Fruit fly (Drosophila melanogaster) whole organism, embryonic: ENCODE results near the gene Fdx1.

Experiments used
- Abd-B ChIP-seq: fragments of 200-800 bp; sonication (Bioruptor generic); optimal IDR thresholded peaks from 2 replicates; lab custom pipeline; 2018; ENCODE audit warnings: missing biosample characterization, mild to moderate bottlenecking, missing genetic modification characterization, moderate library complexity
- CG10147 ChIP-seq: fragments of 200-800 bp; sonication (Bioruptor generic); optimal IDR thresholded peaks from 2 replicates; lab custom pipeline; 2019; ENCODE audit warnings: missing biosample characterization, mild to moderate bottlenecking, missing genetic modification characterization, moderate library complexity
- CG10209 ChIP-seq: fragments of 200-800 bp; sonication (Bioruptor generic); optimal IDR thresholded peaks from 3 replicates; lab custom pipeline; 2017; ENCODE audit warnings: missing biosample characterization, mild to moderate bottlenecking, missing genetic modification characterization, missing genetic modification reagents
- CG11093 ChIP-seq: fragments of 200-800 bp; sonication (Bioruptor generic); IDR thresholded peaks from 3 replicates; pipeline ENCODE4 v1.3.6; 2022; ENCODE audit warnings: missing biosample characterization, missing genetic modification characterization
- CG11504 ChIP-seq: fragments of 200-800 bp; sonication (Bioruptor generic); optimal IDR thresholded peaks from 3 replicates; lab custom pipeline; 2019; ENCODE audit warnings: missing biosample characterization, mild to moderate bottlenecking, missing genetic modification characterization, moderate library complexity
- CG12299 ChIP-seq: fragments of 200-800 bp; sonication (Bioruptor generic); optimal IDR thresholded peaks from 2 replicates; lab custom pipeline; 2018; ENCODE audit warnings: missing biosample characterization, mild to moderate bottlenecking, missing genetic modification characterization
- CG12769 ChIP-seq: fragments of 200-800 bp; sonication (Bioruptor generic); optimal IDR thresholded peaks from 2 replicates; lab custom pipeline; 2019; ENCODE audit warnings: missing biosample characterization, mild to moderate bottlenecking, missing genetic modification characterization, moderate library complexity
- CG12942 ChIP-seq: fragments of 200-800 bp; sonication (Bioruptor generic); optimal IDR thresholded peaks from 3 replicates; lab custom pipeline; 2016; ENCODE audit warnings: missing biosample characterization, missing genetic modification characterization
- CG13123 ChIP-seq: fragments of 200-800 bp; sonication (Bioruptor generic); optimal IDR thresholded peaks from 2 replicates; lab custom pipeline; 2016; ENCODE audit warnings: missing biosample characterization, missing genetic modification characterization
- CG13287 ChIP-seq: fragments of 200-800 bp; sonication (Bioruptor generic); IDR thresholded peaks from 2 replicates; pipeline ENCODE4 v1.3.6; 2022; ENCODE audit warnings: missing biosample characterization, missing genetic modification characterization; ENCODE audit not compliant: partially characterized antibody
- CG15479 ChIP-seq: fragments of 200-800 bp; sonication (Bioruptor generic); optimal IDR thresholded peaks from 3 replicates; lab custom pipeline; 2019; ENCODE audit warnings: missing biosample characterization, mild to moderate bottlenecking, missing genetic modification characterization, moderate library complexity
- CG16813 ChIP-seq: fragments of 200-800 bp; sonication (Bioruptor generic); IDR thresholded peaks from 3 replicates; pipeline ENCODE4 v1.3.6; 2022; ENCODE audit warnings: missing biosample characterization, missing genetic modification characterization; ENCODE audit not compliant: partially characterized antibody
- CG43689 ChIP-seq: fragments of 200-800 bp; sonication (Bioruptor generic); IDR thresholded peaks from 2 replicates; pipeline ENCODE4 v1.3.6; 2022; ENCODE audit warnings: missing biosample characterization, missing genetic modification characterization
- CG4730 ChIP-seq: fragments of 200-800 bp; sonication (Bioruptor generic); IDR thresholded peaks from 2 replicates; pipeline ENCODE4 v1.3.6; 2022; ENCODE audit warnings: missing biosample characterization, missing genetic modification characterization
- CG5245 ChIP-seq: fragments of 200-800 bp; sonication (Bioruptor generic); optimal IDR thresholded peaks from 3 replicates; lab custom pipeline; 2016; ENCODE audit warnings: missing biosample characterization, missing genetic modification characterization
- CG6254 ChIP-seq: fragments of 200-800 bp; sonication (Bioruptor generic); optimal IDR thresholded peaks from 3 replicates; lab custom pipeline; 2017; ENCODE audit warnings: mild to moderate bottlenecking, missing biosample characterization, missing genetic modification reagents, missing genetic modification characterization
- CG7372 ChIP-seq: fragments of 200-800 bp; sonication (Bioruptor generic); IDR thresholded peaks from 2 replicates; pipeline ENCODE4 v1.3.6; 2022; ENCODE audit warnings: missing biosample characterization, missing genetic modification characterization
- CG8359 ChIP-seq: fragments of 200-800 bp; sonication (Bioruptor generic); optimal IDR thresholded peaks from 2 replicates; lab custom pipeline; 2017; ENCODE audit warnings: missing biosample characterization, mild to moderate bottlenecking, missing genetic modification characterization, borderline replicate concordance
- Dll ChIP-seq: fragments of 200-800 bp; sonication (Bioruptor generic); IDR thresholded peaks from 4 replicates; pipeline ENCODE4 v1.3.6; 2022; ENCODE audit warnings: missing biosample characterization, missing genetic modification characterization; ENCODE audit not compliant: partially characterized antibody
- Dref ChIP-seq: fragments of 200-800 bp; sonication (Bioruptor generic); IDR thresholded peaks from 2 replicates; pipeline ENCODE4 v1.3.6; 2022; ENCODE audit warnings: missing biosample characterization, missing genetic modification characterization
- E2f1 ChIP-seq: fragments of 200-800 bp; sonication (Bioruptor generic); IDR thresholded peaks from 2 replicates; pipeline ENCODE4 v1.3.6; 2022; ENCODE audit warnings: missing biosample characterization, missing genetic modification characterization
- Hmr ChIP-seq: fragments of 200-800 bp; sonication (Bioruptor generic); optimal IDR thresholded peaks from 3 replicates; lab custom pipeline; 2017; ENCODE audit warnings: mild to moderate bottlenecking, missing biosample characterization, missing genetic modification reagents, missing genetic modification characterization
- Hr39 ChIP-seq: fragments of >200 bp; optimal IDR thresholded peaks from 2 replicates; lab custom pipeline; 2017
- Hr51 ChIP-seq, 2 experiments: fragments of 200-800 bp; sonication (Bioruptor generic); optimal IDR thresholded peaks; 2 replicates in 1 of 2; 3 replicates in 1 of 2; lab custom pipeline; 2016 to 2018; ENCODE audit warnings: missing biosample characterization in 2 of 2, missing genetic modification characterization in 2 of 2, mild to moderate bottlenecking in 1 of 2, moderate library complexity in 1 of 2
- Mad ChIP-seq: fragments of 200-800 bp; sonication (Bioruptor generic); optimal IDR thresholded peaks from 2 replicates; lab custom pipeline; 2016; ENCODE audit warnings: missing biosample characterization, missing genetic modification characterization
- NC2β ChIP-seq: fragments of 200-800 bp; sonication (Bioruptor generic); optimal IDR thresholded peaks from 2 replicates; lab custom pipeline; 2016; ENCODE audit warnings: missing biosample characterization, missing genetic modification characterization
- Neu2 ChIP-seq: fragments of 200-800 bp; sonication (Bioruptor generic); optimal IDR thresholded peaks from 3 replicates; lab custom pipeline; 2016; ENCODE audit warnings: missing biosample characterization, missing genetic modification characterization, borderline replicate concordance
- Nf-YA ChIP-seq: fragments of 200-800 bp; sonication (Bioruptor generic); IDR thresholded peaks from 2 replicates; pipeline ENCODE4 v1.3.6; 2022; ENCODE audit warnings: missing biosample characterization, missing genetic modification characterization
- Scr ChIP-seq: fragments of 200-800 bp; sonication (Bioruptor generic); IDR thresholded peaks from 2 replicates; pipeline ENCODE4 v1.3.6; 2022; ENCODE audit warnings: missing biosample characterization, missing genetic modification characterization; ENCODE audit not compliant: partially characterized antibody
- Sry-δ ChIP-seq: fragments of 200-800 bp; sonication (Bioruptor generic); optimal IDR thresholded peaks from 2 replicates; lab custom pipeline; 2016; ENCODE audit warnings: missing biosample characterization, missing genetic modification characterization
- Trl ChIP-seq, 3 experiments: fragments of >200 bp in 2 of 3; fragments of 200-800 bp in 1 of 3; sonication (Bioruptor generic) in 1 of 3; optimal IDR thresholded peaks; 2 replicates in 1 of 3; 3 replicates in 2 of 3; lab custom pipeline; 2016 to 2017; ENCODE audit warnings: missing biosample characterization in 1 of 3, missing genetic modification characterization in 1 of 3
- Usf ChIP-seq: fragments of 200-800 bp; sonication (Bioruptor generic); optimal IDR thresholded peaks from 2 replicates; lab custom pipeline; 2017; ENCODE audit warnings: missing genotype, missing biosample characterization, missing genetic modification characterization
- abd-A ChIP-seq: fragments of 200-800 bp; sonication (Bioruptor generic); optimal IDR thresholded peaks from 3 replicates; lab custom pipeline; 2019; ENCODE audit warnings: missing biosample characterization, mild to moderate bottlenecking, missing genetic modification characterization, moderate library complexity
- bab2 ChIP-seq: fragments of 200-800 bp; sonication (Bioruptor generic); optimal IDR thresholded peaks from 2 replicates; lab custom pipeline; 2016; ENCODE audit warnings: missing biosample characterization, missing genetic modification characterization
- cato ChIP-seq: fragments of 200-800 bp; sonication (Bioruptor generic); optimal IDR thresholded peaks from 2 replicates; lab custom pipeline; 2016; ENCODE audit warnings: missing biosample characterization, missing genetic modification characterization, borderline replicate concordance
- dysf ChIP-seq: fragments of 200-800 bp; sonication (Bioruptor generic); IDR thresholded peaks from 3 replicates; pipeline ENCODE4 v1.3.6; 2022; ENCODE audit warnings: missing biosample characterization, missing genetic modification characterization
- h ChIP-seq: fragments of >200 bp; optimal IDR thresholded peaks from 2 replicates; lab custom pipeline; 2017
- lab ChIP-seq: fragments of 200-800 bp; sonication (Bioruptor generic); optimal IDR thresholded peaks from 3 replicates; lab custom pipeline; 2017; ENCODE audit warnings: missing biosample characterization, missing genetic modification characterization, mild to moderate bottlenecking, moderate library complexity, missing genetic modification reagents
- mld ChIP-seq: fragments of 200-800 bp; sonication (Bioruptor generic); IDR thresholded peaks from 3 replicates; pipeline ENCODE4 v1.3.6; 2022; ENCODE audit warnings: missing biosample characterization, missing genetic modification characterization; ENCODE audit not compliant: partially characterized antibody
- odd ChIP-seq: fragments of 200-800 bp; sonication (Bioruptor generic); optimal IDR thresholded peaks from 2 replicates; lab custom pipeline; 2017; ENCODE audit warnings: missing biosample characterization, mild to moderate bottlenecking, missing genetic modification characterization
- p53 ChIP-seq: fragments of 200-800 bp; sonication (Bioruptor generic); optimal IDR thresholded peaks from 2 replicates; lab custom pipeline; 2016; ENCODE audit warnings: missing biosample characterization, missing genetic modification characterization
- pan ChIP-seq, 4 experiments: fragments of >200 bp in 3 of 4; fragments of 200-800 bp in 1 of 4; sonication (Bioruptor generic) in 1 of 4; optimal IDR thresholded peaks in 3 of 4; IDR thresholded peaks in 1 of 4; 2 replicates each; pipeline versions ENCODE4 v1.3.6 to Lab custom; 2017 to 2022; ENCODE audit warnings: missing biosample characterization in 2 of 4, missing genetic modification characterization in 2 of 4, mixed read lengths in 1 of 4
- peb ChIP-seq: fragments of 200-800 bp; sonication (Bioruptor generic); IDR thresholded peaks from 2 replicates; pipeline ENCODE4 v1.3.6; 2022; ENCODE audit warnings: missing biosample characterization, missing genetic modification characterization
- scrt ChIP-seq: fragments of 200-800 bp; sonication (Bioruptor generic); optimal IDR thresholded peaks from 2 replicates; lab custom pipeline; 2018; ENCODE audit warnings: missing biosample characterization, mild to moderate bottlenecking, missing genetic modification characterization, moderate library complexity
- seq ChIP-seq: fragments of 200-800 bp; sonication (Bioruptor generic); IDR thresholded peaks from 2 replicates; pipeline ENCODE4 v1.3.6; 2022; ENCODE audit warnings: missing biosample characterization, missing genetic modification characterization
- slbo ChIP-seq: fragments of 200-800 bp; sonication (Bioruptor generic); IDR thresholded peaks from 2 replicates; pipeline ENCODE4 v1.3.6; 2022; ENCODE audit warnings: missing biosample characterization, missing genetic modification characterization
- ssp ChIP-seq: fragments of 200-800 bp; sonication (Bioruptor generic); IDR thresholded peaks from 2 replicates; pipeline ENCODE4 v1.3.6; 2022; ENCODE audit warnings: missing biosample characterization, missing genetic modification characterization
- wdn ChIP-seq: fragments of 200-800 bp; sonication (Bioruptor generic); IDR thresholded peaks from 2 replicates; pipeline ENCODE4 v1.3.6; 2022; ENCODE audit warnings: missing biosample characterization, missing genetic modification characterization

Fdx1 gene

DNA sequence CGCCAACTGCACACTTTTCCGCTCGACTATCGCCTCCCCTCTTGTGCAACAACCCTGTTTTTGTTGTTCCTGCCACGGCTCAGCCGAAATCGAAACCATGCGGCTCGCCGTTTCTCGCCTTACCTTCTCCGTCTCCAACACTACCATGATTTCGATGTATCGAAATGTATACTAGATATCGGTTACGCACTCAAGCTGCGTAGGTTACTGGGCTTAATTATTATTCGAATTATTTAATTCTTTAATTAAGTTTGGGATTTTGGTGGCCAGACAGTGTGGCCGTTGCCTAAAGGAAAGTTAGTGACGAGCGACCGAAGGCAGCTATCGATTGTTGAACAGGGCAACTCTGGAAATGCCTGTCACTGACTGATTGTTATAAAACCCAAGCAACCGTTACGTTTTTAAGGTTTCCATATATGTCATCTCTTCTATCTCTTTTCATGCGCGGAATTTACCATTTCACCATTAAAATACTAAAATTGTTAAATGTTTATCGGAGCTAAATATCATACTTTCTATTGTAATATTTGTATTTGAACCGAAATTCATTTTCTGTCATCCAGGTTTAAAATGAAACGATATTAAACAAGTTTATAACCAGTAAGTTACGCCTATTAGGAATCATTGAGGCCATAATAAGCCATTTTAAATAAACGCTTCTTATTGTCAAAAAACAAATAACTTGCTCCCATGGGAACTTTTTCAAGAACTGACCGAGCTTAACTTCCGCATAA lies 31.3 kb upstream of the Fdx1 start, which contains the start of gene eIF4E1 (continued):
- no peak for TF ChIP-seq CG43689 (GFP tag; lab: Robert Waterston, UW)
- TF ChIP-seq p53, result no peak
- no peak for TF ChIP-seq wdn (GFP tag; lab: Robert Waterston, UW)
- peak; percentile 68 for TF ChIP-seq mld (GFP tag; lab: Robert Waterston, UW)
- peak; percentile 80 for TF ChIP-seq CG13287 (GFP tag; lab: Robert Waterston, UW)
- peak in 1 of 2 experiments; percentile 74 for TF ChIP-seq Trl (optimal IDR thresholded peaks at IDR 0.05; lab: Kevin White, UChicago)
- no peak for TF ChIP-seq Trl (GFP tag; optimal IDR thresholded peaks at IDR 0.05; lab: Kevin White, UChicago)
- TF ChIP-seq seq, result no peak
- TF ChIP-seq Nf-YA, result 0 out of 2 replicates have a peak, but pooled peaks have one; percentile 5
- no peak for TF ChIP-seq CG7372 (GFP tag; lab: Robert Waterston, UW)
- no peak for TF ChIP-seq E2f1 (GFP tag; lab: Robert Waterston, UW)
- TF ChIP-seq NC2β (GFP tag; lab: Kevin White, UChicago), result peak; percentile 7
- TF ChIP-seq Hr39 (lab: Kevin White, UChicago), result no peak
- TF ChIP-seq CG12769, result peak; percentile 18
- TF ChIP-seq CG10147, result peak; percentile 14
- peak; percentile 76 for TF ChIP-seq Scr
- TF ChIP-seq Mad (GFP tag; lab: Kevin White, UChicago), result no peak
- TF ChIP-seq scrt (GFP tag; lab: Kevin White, UChicago), result no peak
- TF ChIP-seq peb (GFP tag; lab: Robert Waterston, UW), result no peak
- no peak for TF ChIP-seq odd
- no peak for TF ChIP-seq CG6254 (GFP tag; lab: Kevin White, UChicago)
- TF ChIP-seq Dll, result peak; percentile 72
- no peak for TF ChIP-seq CG13123 (GFP tag; lab: Kevin White, UChicago)
- no peak for TF ChIP-seq h (lab: Kevin White, UChicago)
- TF ChIP-seq Dref (GFP tag; lab: Robert Waterston, UW), result peak; percentile 92
- TF ChIP-seq slbo (GFP tag; lab: Robert Waterston, UW), result peak; percentile 65; the same call in 1 of the 2 replicates
- TF ChIP-seq Neu2, result no peak
- no peak for TF ChIP-seq CG4730 (GFP tag; lab: Robert Waterston, UW)
- no peak for TF ChIP-seq CG12299 (tag; lab: Kevin White, UChicago)
- no peak for TF ChIP-seq abd-A
- TF ChIP-seq CG12942 (GFP tag; lab: Kevin White, UChicago), result no peak
- no peak for TF ChIP-seq Usf (GFP tag; lab: Kevin White, UChicago)
- peak; percentile 38 for TF ChIP-seq ssp (GFP tag; lab: Robert Waterston, UW)
- TF ChIP-seq bab2 (GFP tag; lab: Kevin White, UChicago), result no peak
- no peak for TF ChIP-seq CG8359 (GFP tag; lab: Kevin White, UChicago)
- TF ChIP-seq Hmr (GFP tag; lab: Kevin White, UChicago), result peak; percentile 47
- TF ChIP-seq pan (optimal IDR thresholded peaks at IDR 0.05; lab: Kevin White, UChicago), result no peak
- TF ChIP-seq pan (GFP tag; optimal IDR thresholded peaks at IDR 0.05 in 1 of 2, IDR thresholded peaks at IDR 0.05 in 1 of 2), result no peak
- peak; percentile 96 for TF ChIP-seq Sry-δ (GFP tag; lab: Kevin White, UChicago)
- TF ChIP-seq CG11504 (tag; lab: Kevin White, UChicago), result no peak
- no peak for TF ChIP-seq cato (GFP tag; lab: Kevin White, UChicago)
- no peak for TF ChIP-seq CG10209 (GFP tag; lab: Kevin White, UChicago)
- TF ChIP-seq CG5245, result no peak
- TF ChIP-seq lab, result no peak
- TF ChIP-seq dysf (GFP tag; lab: Robert Waterston, UW), result no peak
- TF ChIP-seq Abd-B (GFP tag; lab: Kevin White, UChicago), result no peak
- TF ChIP-seq CG11093 (GFP tag; lab: Robert Waterston, UW), result no peak
- peak; percentile 73 for TF ChIP-seq CG15479 (GFP tag; lab: Kevin White, UChicago)
- no peak for TF ChIP-seq Hr51 (GFP tag; optimal IDR thresholded peaks at IDR 0.05; lab: Kevin White, UChicago)
- TF ChIP-seq CG16813, result peak; percentile 82
